Fruit fly (Drosophila melanogaster): ENCODE measurements around the gene mRpL47.
A peak's percentile ranks its signal among the peaks of the same experiment; 100 is the strongest.

Gene mRpL47

DNA sequence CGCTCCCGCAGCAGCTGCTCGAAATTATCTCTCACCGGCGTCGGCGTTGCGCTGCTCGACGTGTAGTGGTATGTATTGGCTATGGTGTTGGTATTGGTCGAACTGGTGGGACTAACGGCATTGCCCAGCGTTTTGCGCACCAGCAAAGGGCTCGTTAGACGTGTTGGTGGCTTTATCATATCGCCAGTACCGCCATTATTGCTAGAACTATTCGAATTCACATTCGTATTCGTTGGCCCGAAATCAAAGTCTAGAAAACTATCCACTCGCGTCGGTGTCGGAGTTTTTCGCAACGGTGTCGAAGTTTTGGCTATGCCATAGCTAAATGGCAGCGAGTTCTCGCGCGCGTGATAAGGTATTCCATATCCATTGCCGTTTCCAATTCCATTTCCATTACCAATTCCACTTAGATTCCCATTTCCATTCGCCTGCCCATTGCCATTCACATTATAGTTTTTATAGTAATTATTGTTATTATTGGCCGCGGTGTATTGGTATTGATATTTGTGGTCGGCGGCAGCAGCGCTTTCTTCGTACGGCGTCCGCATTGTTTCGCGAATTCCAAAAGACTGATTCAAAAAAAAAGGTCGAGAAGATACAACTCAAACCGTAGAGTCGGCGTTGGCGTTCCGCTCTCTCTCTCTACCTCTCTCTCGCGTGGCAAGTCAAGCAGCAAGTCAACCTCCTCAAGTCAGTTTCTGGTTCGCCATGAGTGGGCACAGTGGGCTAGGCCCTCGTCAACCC, 16.9 kb upstream of the mRpL47 start, which contains the start of gene by:
TSS of gene by (minus strand) at position 575 of the 744 bp plus-strand sequence.
- TF ChIP-seq kay (GFP tag; ENCODE audit: borderline replicate concordance) = peak; percentile 56
- TF ChIP-seq Hr96 (GFP tag; optimal IDR thresholded peaks at IDR 0.05) = no peak
- TF ChIP-seq ovo (GFP tag; optimal IDR thresholded peaks at IDR 0.05) = peak; percentile 64
- TF ChIP-seq tj (GFP tag; optimal IDR thresholded peaks at IDR 0.05) = no peak
- TF ChIP-seq CG12768 (GFP tag; optimal IDR thresholded peaks at IDR 0.05) = peak; percentile 39
- peak; percentile 85 for TF ChIP-seq cic (GFP tag; optimal IDR thresholded peaks at IDR 0.05)

DNA sequence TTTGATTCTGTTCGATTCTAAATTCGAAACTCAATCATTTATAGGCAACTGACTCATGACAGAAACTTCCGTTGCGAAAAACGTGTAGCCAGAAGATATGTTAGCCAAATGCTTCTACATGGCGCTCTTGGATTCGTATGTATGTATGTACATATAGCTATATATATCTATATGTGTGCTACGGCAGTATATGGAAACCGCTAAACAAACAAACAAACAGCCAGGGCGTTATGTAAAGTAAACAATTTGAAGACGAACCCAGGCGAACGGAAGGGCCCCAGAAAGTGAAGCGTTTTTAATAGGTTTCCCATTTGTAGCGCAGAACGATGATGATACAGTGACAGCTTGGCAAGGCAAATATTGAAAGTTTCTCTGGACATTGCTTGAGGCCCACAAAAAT, 14.2 kb upstream of the mRpL47 start:
- TF ChIP-seq CG11617 (GFP tag; optimal IDR thresholded peaks at IDR 0.05) (no peak), kay (GFP tag; ENCODE audit: borderline replicate concordance) (peak; percentile 19), ovo (GFP tag; optimal IDR thresholded peaks at IDR 0.05) (peak; percentile 68)

dm6 chr3R:9529387-9529897, 13.7 kb upstream of the mRpL47 start:
- peak; percentile 8 for TF ChIP-seq CG7101 (tag; optimal IDR thresholded peaks at IDR 0.05)
- TF ChIP-seq tj (GFP tag; optimal IDR thresholded peaks at IDR 0.05) = peak; percentile 21
- no peak for TF ChIP-seq CG11617 (GFP tag; optimal IDR thresholded peaks at IDR 0.05)
- no peak for TF ChIP-seq toe (GFP tag; optimal IDR thresholded peaks at IDR 0.05)
- peak; percentile 51 for TF ChIP-seq CG33017 (tag; optimal IDR thresholded peaks at IDR 0.05)
- TF ChIP-seq CG7045 (GFP tag; optimal IDR thresholded peaks at IDR 0.05) = peak; percentile 7
- peak; percentile 71 for TF ChIP-seq kay (GFP tag; ENCODE audit: borderline replicate concordance)

dm6 chr3R:9527907-9528842, 12.5 kb upstream of the mRpL47 start:
- peak; percentile 14 for TF ChIP-seq CG1620 (GFP tag; optimal IDR thresholded peaks at IDR 0.05)
- no peak for TF ChIP-seq Crg-1 (GFP tag; optimal IDR thresholded peaks at IDR 0.05)
- peak; percentile 40 for TF ChIP-seq bab1 (GFP tag; optimal IDR thresholded peaks at IDR 0.05)
- peak; percentile 60 for TF ChIP-seq CG11617 (GFP tag; optimal IDR thresholded peaks at IDR 0.05)
- peak; percentile 96 for TF ChIP-seq CG7045 (GFP tag; optimal IDR thresholded peaks at IDR 0.05)
- TF ChIP-seq CG12768 (GFP tag; optimal IDR thresholded peaks at IDR 0.05) = peak; percentile 95
- peak; percentile 86 for TF ChIP-seq CG14711 (tag; optimal IDR thresholded peaks at IDR 0.05)
- TF ChIP-seq kay (GFP tag; ENCODE audit: borderline replicate concordance) = peak; percentile 91
- TF ChIP-seq Hr96 (GFP tag; optimal IDR thresholded peaks at IDR 0.05) = peak; percentile 94
- peak; percentile 92 for TF ChIP-seq CG33017 (tag; optimal IDR thresholded peaks at IDR 0.05)
- peak; percentile 83 for TF ChIP-seq cic (GFP tag; optimal IDR thresholded peaks at IDR 0.05)
- peak; percentile 50 for TF ChIP-seq tj (GFP tag; optimal IDR thresholded peaks at IDR 0.05)
- TF ChIP-seq CG7101 (tag; optimal IDR thresholded peaks at IDR 0.05) = peak; percentile 91
- no peak for TF ChIP-seq cnc (optimal IDR thresholded peaks at IDR 0.05)
- TF ChIP-seq toe (GFP tag; optimal IDR thresholded peaks at IDR 0.05) = no peak
- peak; percentile 64 for TF ChIP-seq pad (GFP tag; optimal IDR thresholded peaks at IDR 0.05)
- TF ChIP-seq Mnt (GFP tag; optimal IDR thresholded peaks at IDR 0.05) = peak; percentile 81
- no peak for TF ChIP-seq CG5204 (GFP tag; optimal IDR thresholded peaks at IDR 0.05)
- peak; percentile 90 for TF ChIP-seq Clk (GFP tag; optimal IDR thresholded peaks at IDR 0.05)
- TF ChIP-seq ovo (GFP tag; optimal IDR thresholded peaks at IDR 0.05) = no peak

DNA sequence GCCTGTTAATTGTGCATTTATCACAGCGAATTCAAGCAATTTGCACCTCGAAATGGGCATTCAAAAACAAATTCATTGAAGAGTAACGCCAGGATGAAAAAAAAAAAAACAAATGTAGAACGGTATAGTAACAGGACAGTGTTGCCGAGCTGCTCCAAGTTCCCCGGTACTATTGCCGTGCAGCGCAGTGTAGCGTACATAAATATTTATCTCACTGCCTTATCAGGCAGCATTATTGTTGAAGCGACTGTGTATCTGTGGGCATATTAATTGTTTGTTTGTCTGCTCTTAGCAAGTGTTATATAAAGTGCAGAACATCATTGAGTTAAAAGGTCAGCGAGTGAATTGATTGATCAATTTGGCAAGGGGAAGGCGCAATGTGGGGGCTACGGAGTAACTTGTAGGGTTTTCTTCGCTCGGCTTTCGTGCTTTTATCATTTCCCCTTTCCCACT, 718 bp upstream of the mRpL47 start:
- TF ChIP-seq tj (GFP tag; optimal IDR thresholded peaks at IDR 0.05) = no peak
- TF ChIP-seq CG7045 (GFP tag; optimal IDR thresholded peaks at IDR 0.05) = no peak
- TF ChIP-seq toe (GFP tag; optimal IDR thresholded peaks at IDR 0.05) = no peak
- peak; percentile 31 for TF ChIP-seq CG14711 (tag; optimal IDR thresholded peaks at IDR 0.05)
- TF ChIP-seq Mnt (GFP tag; optimal IDR thresholded peaks at IDR 0.05) = no peak
- TF ChIP-seq ovo (GFP tag; optimal IDR thresholded peaks at IDR 0.05) = peak; percentile 12

- peak; percentile 46 for TF ChIP-seq tj (GFP tag; optimal IDR thresholded peaks at IDR 0.05)
- TF ChIP-seq CG7101 (tag; optimal IDR thresholded peaks at IDR 0.05) = peak; percentile 79
- peak; percentile 65 for TF ChIP-seq bab1 (GFP tag; optimal IDR thresholded peaks at IDR 0.05)
- TF ChIP-seq toe (GFP tag; optimal IDR thresholded peaks at IDR 0.05) = peak; percentile 97
- peak; percentile 76 for TF ChIP-seq CG7045 (GFP tag; optimal IDR thresholded peaks at IDR 0.05)
- no peak for TF ChIP-seq cic (GFP tag; optimal IDR thresholded peaks at IDR 0.05)
- TF ChIP-seq Clk (GFP tag; optimal IDR thresholded peaks at IDR 0.05) = no peak
- TF ChIP-seq CG14711 (tag; optimal IDR thresholded peaks at IDR 0.05) = peak; percentile 69
- peak; percentile 94 for TF ChIP-seq CG1620 (GFP tag; optimal IDR thresholded peaks at IDR 0.05)
- peak; percentile 49 for TF ChIP-seq CG33017 (tag; optimal IDR thresholded peaks at IDR 0.05)
- peak; percentile 67 for TF ChIP-seq pad (GFP tag; optimal IDR thresholded peaks at IDR 0.05)
- TF ChIP-seq kay (GFP tag; ENCODE audit: borderline replicate concordance) = no peak
- peak; percentile 80 for TF ChIP-seq ovo (GFP tag; optimal IDR thresholded peaks at IDR 0.05)
- TF ChIP-seq cnc (optimal IDR thresholded peaks at IDR 0.05) = no peak
- no peak for TF ChIP-seq Hr96 (GFP tag; optimal IDR thresholded peaks at IDR 0.05)
- peak; percentile 87 for TF ChIP-seq Mnt (GFP tag; optimal IDR thresholded peaks at IDR 0.05)
- TF ChIP-seq CG12768 (GFP tag; optimal IDR thresholded peaks at IDR 0.05) = peak; percentile 73
- no peak for TF ChIP-seq CG5204 (GFP tag; optimal IDR thresholded peaks at IDR 0.05)
- TF ChIP-seq CG11617 (GFP tag; optimal IDR thresholded peaks at IDR 0.05) = peak; percentile 76
- TF ChIP-seq Crg-1 (GFP tag; optimal IDR thresholded peaks at IDR 0.05) = peak; percentile 86
These were observed 2.7 kb downstream of the mRpL47 start, which contains the start of the genes Ras85D and Rlb1 for dm6 chr3R:9513052-9513420. Gene Ras85D, minus strand, starts transcription at chr3R:9513067. Gene Rlb1, plus strand, starts transcription at chr3R:9513327.
